Worm (Caenorhabditis elegans) whole organism, late embryonic: ENCODE results near the gene B0285.6.

Experiments
- K02D7.2 ChIP-seq: sonication (generic microtip); optimal IDR thresholded peaks from 2 replicates; lab custom pipeline; 2017; ENCODE audit warnings: mild to moderate bottlenecking, missing genetic modification characterization, missing compliant biosample characterization
- ama-1 ChIP-seq: fragments of 150-350 bp; optimal IDR thresholded peaks from 2 replicates; lab custom pipeline; 2014
- ceh-34 ChIP-seq: sonication (generic microtip); optimal IDR thresholded peaks from 2 replicates; lab custom pipeline; 2016; ENCODE audit warnings: mild to moderate bottlenecking, missing genetic modification characterization, missing compliant biosample characterization
- ceh-45 ChIP-seq: fragments of 200-800 bp; sonication (Bioruptor generic); IDR thresholded peaks from 2 replicates; pipeline ENCODE4 v1.3.6; 2022; ENCODE audit warnings: missing genetic modification reagents, missing genetic modification characterization, missing compliant biosample characterization
- dve-1 ChIP-seq: sonication (generic microtip); optimal IDR thresholded peaks from 2 replicates; lab custom pipeline; 2017; ENCODE audit warnings: antibody characterized with exemption, mild to moderate bottlenecking, missing genetic modification characterization, missing compliant biosample characterization
- elt-2 ChIP-seq: sonication (generic microtip); optimal IDR thresholded peaks from 2 replicates; lab custom pipeline; 2016; ENCODE audit warnings: missing genetic modification reagents, missing genetic modification characterization, missing compliant biosample characterization
- fkh-10 ChIP-seq: fragments of 150-350 bp; optimal IDR thresholded peaks from 2 replicates; lab custom pipeline; 2014; ENCODE audit warnings: missing biosample characterization, missing genetic modification reagents, missing genetic modification characterization
- lin-11 ChIP-seq: fragments of 200-800 bp; sonication (Bioruptor generic); optimal IDR thresholded peaks from 2 replicates; lab custom pipeline; 2018; ENCODE audit warnings: mild to moderate bottlenecking, missing genetic modification characterization, missing compliant biosample characterization
- mec-3 ChIP-seq: sonication (generic microtip); optimal IDR thresholded peaks from 2 replicates; lab custom pipeline; 2016; ENCODE audit warnings: borderline replicate concordance, missing genetic modification characterization, missing compliant biosample characterization
- rnt-1 ChIP-seq: sonication (generic microtip); optimal IDR thresholded peaks from 2 replicates; lab custom pipeline; 2016; ENCODE audit warnings: missing genetic modification characterization, missing compliant biosample characterization
- sdc-2 ChIP-seq: sonication (generic microtip); optimal IDR thresholded peaks from 2 replicates; lab custom pipeline; 2016; ENCODE audit warnings: missing genotype, missing genetic modification characterization, missing compliant biosample characterization
- tbx-2 ChIP-seq: sonication (generic microtip); optimal IDR thresholded peaks from 2 replicates; lab custom pipeline; 2016; ENCODE audit warnings: missing genetic modification characterization, missing compliant biosample characterization

ce11 chrIII:4364974-4365373 lies 15.1 kb downstream of the B0285.6 start, which contains the start of gene ckb-1:
- TF ChIP-seq ceh-45, result no peak
- no peak for TF ChIP-seq tbx-2 (tag; lab: Kevin White, UChicago)
- TF ChIP-seq rnt-1 (tag; lab: Kevin White, UChicago), result no peak
- no peak for TF ChIP-seq ama-1 (lab: Kevin White, UChicago)
- TF ChIP-seq dve-1, result no peak
- no peak for TF ChIP-seq ceh-34 (tag; lab: Kevin White, UChicago)
- TF ChIP-seq mec-3 (tag; lab: Kevin White, UChicago), result no peak
- no peak for TF ChIP-seq K02D7.2 (tag; lab: Kevin White, UChicago)
- TF ChIP-seq elt-2 (tag; lab: Kevin White, UChicago), result no peak
- no peak for TF ChIP-seq lin-11 (tag; lab: Kevin White, UChicago)
- TF ChIP-seq fkh-10, result no peak
- TF ChIP-seq sdc-2, result no peak
